Worm (Caenorhabditis elegans) whole organism, late embryonic: Measurements from ENCODE around the gene B0563.1.

Source experiments
- C08G9.2 ChIP-seq: sonication (generic microtip); optimal IDR thresholded peaks from 2 replicates; lab custom pipeline; 2016; ENCODE audit warnings: mild to moderate bottlenecking, missing genetic modification characterization, moderate library complexity, missing compliant biosample characterization
- F13H6.1 ChIP-seq: sonication (generic microtip); optimal IDR thresholded peaks from 2 replicates; lab custom pipeline; 2016; ENCODE audit warnings: missing genetic modification characterization, missing compliant biosample characterization
- K02D7.2 ChIP-seq: sonication (generic microtip); optimal IDR thresholded peaks from 2 replicates; lab custom pipeline; 2017; ENCODE audit warnings: mild to moderate bottlenecking, missing genetic modification characterization, missing compliant biosample characterization
- T23F11.4 ChIP-seq: fragments of 200-800 bp; sonication (Bioruptor generic); optimal IDR thresholded peaks from 2 replicates; lab custom pipeline; 2018; ENCODE audit warnings: mild to moderate bottlenecking, missing genetic modification characterization, missing compliant biosample characterization
- Y22D7AL.16 ChIP-seq: sonication (generic microtip); optimal IDR thresholded peaks from 2 replicates; lab custom pipeline; 2016; ENCODE audit warnings: missing genetic modification characterization, missing compliant biosample characterization
- ahr-1 ChIP-seq: sonication (generic microtip); optimal IDR thresholded peaks from 2 replicates; lab custom pipeline; 2016; ENCODE audit warnings: missing genetic modification characterization, missing compliant biosample characterization
- ceh-14 ChIP-seq: sonication (generic microtip); optimal IDR thresholded peaks from 2 replicates; lab custom pipeline; 2016; ENCODE audit warnings: missing genotype, missing genetic modification characterization, missing compliant biosample characterization
- ceh-2 ChIP-seq: sonication (generic microtip); optimal IDR thresholded peaks from 2 replicates; lab custom pipeline; 2016; ENCODE audit warnings: missing genotype, missing genetic modification characterization, missing compliant biosample characterization
- ceh-22 ChIP-seq: sonication (generic microtip); optimal IDR thresholded peaks from 2 replicates; lab custom pipeline; 2017; ENCODE audit warnings: missing biosample characterization, missing genetic modification characterization
- ceh-31 ChIP-seq: sonication (generic microtip); optimal IDR thresholded peaks from 2 replicates; lab custom pipeline; 2016; ENCODE audit warnings: missing genetic modification characterization, missing compliant biosample characterization
- ceh-34 ChIP-seq: sonication (generic microtip); optimal IDR thresholded peaks from 2 replicates; lab custom pipeline; 2016; ENCODE audit warnings: mild to moderate bottlenecking, missing genetic modification characterization, missing compliant biosample characterization
- ceh-45 ChIP-seq: fragments of 200-800 bp; sonication (Bioruptor generic); IDR thresholded peaks from 2 replicates; pipeline ENCODE4 v1.3.6; 2022; ENCODE audit warnings: missing genetic modification reagents, missing genetic modification characterization, missing compliant biosample characterization
- ceh-6 ChIP-seq: fragments of 200-800 bp; sonication (Bioruptor generic); optimal IDR thresholded peaks from 2 replicates; lab custom pipeline; 2018; ENCODE audit warnings: mild to moderate bottlenecking, missing genetic modification characterization, missing compliant biosample characterization
- ceh-9 ChIP-seq: sonication (generic microtip); optimal IDR thresholded peaks from 2 replicates; lab custom pipeline; 2016; ENCODE audit warnings: mild to moderate bottlenecking, missing genetic modification characterization, inconsistent platforms, missing compliant biosample characterization
- dmd-4 ChIP-seq: sonication (generic microtip); optimal IDR thresholded peaks from 2 replicates; lab custom pipeline; 2016; ENCODE audit warnings: borderline replicate concordance, missing genetic modification characterization, missing compliant biosample characterization
- elt-2 ChIP-seq: sonication (generic microtip); optimal IDR thresholded peaks from 2 replicates; lab custom pipeline; 2016; ENCODE audit warnings: missing genetic modification reagents, missing genetic modification characterization, missing compliant biosample characterization
- ets-4 ChIP-seq: sonication (generic microtip); optimal IDR thresholded peaks from 2 replicates; lab custom pipeline; 2016; ENCODE audit warnings: missing genetic modification characterization, missing compliant biosample characterization
- eyg-1 ChIP-seq: sonication (generic microtip); optimal IDR thresholded peaks from 2 replicates; lab custom pipeline; 2016; ENCODE audit warnings: missing genotype, missing genetic modification characterization, missing compliant biosample characterization
- fax-1 ChIP-seq: sonication (generic microtip); optimal IDR thresholded peaks from 2 replicates; lab custom pipeline; 2016; ENCODE audit warnings: missing genotype, missing genetic modification characterization, missing compliant biosample characterization
- fkh-10 ChIP-seq: fragments of 150-350 bp; optimal IDR thresholded peaks from 2 replicates; lab custom pipeline; 2014; ENCODE audit warnings: missing biosample characterization, missing genetic modification reagents, missing genetic modification characterization
- hlh-13 ChIP-seq: fragments of 200-800 bp; sonication (Bioruptor generic); optimal IDR thresholded peaks from 2 replicates; lab custom pipeline; 2018; ENCODE audit warnings: mild to moderate bottlenecking, missing genetic modification characterization, missing compliant biosample characterization
- hlh-15 ChIP-seq: sonication (generic microtip); optimal IDR thresholded peaks from 2 replicates; lab custom pipeline; 2016; ENCODE audit warnings: missing genetic modification characterization, missing compliant biosample characterization
- hlh-6 ChIP-seq: sonication (generic microtip); optimal IDR thresholded peaks from 2 replicates; lab custom pipeline; 2016; ENCODE audit warnings: missing genotype, missing genetic modification characterization, missing compliant biosample characterization
- hlh-8 ChIP-seq: sonication (generic microtip); optimal IDR thresholded peaks from 2 replicates; lab custom pipeline; 2016; ENCODE audit warnings: missing genotype, missing genetic modification characterization, missing compliant biosample characterization
- lim-6 ChIP-seq: sonication (generic microtip); optimal IDR thresholded peaks from 2 replicates; lab custom pipeline; 2016; ENCODE audit warnings: missing genetic modification characterization, missing compliant biosample characterization
- lin-11 ChIP-seq: fragments of 200-800 bp; sonication (Bioruptor generic); optimal IDR thresholded peaks from 2 replicates; lab custom pipeline; 2018; ENCODE audit warnings: mild to moderate bottlenecking, missing genetic modification characterization, missing compliant biosample characterization
- mec-3 ChIP-seq: sonication (generic microtip); optimal IDR thresholded peaks from 2 replicates; lab custom pipeline; 2016; ENCODE audit warnings: borderline replicate concordance, missing genetic modification characterization, missing compliant biosample characterization
- nfya-1 ChIP-seq: sonication (generic microtip); optimal IDR thresholded peaks from 2 replicates; lab custom pipeline; 2017; ENCODE audit warnings: missing genetic modification characterization, mild to moderate bottlenecking, missing compliant biosample characterization, antibody characterized with exemption, moderate library complexity
- npax-4 ChIP-seq: sonication (generic microtip); optimal IDR thresholded peaks from 2 replicates; lab custom pipeline; 2016; ENCODE audit warnings: missing genetic modification characterization, missing compliant biosample characterization
- odd-2 ChIP-seq: sonication (generic microtip); optimal IDR thresholded peaks from 2 replicates; lab custom pipeline; 2017; ENCODE audit warnings: antibody characterized with exemption, mild to moderate bottlenecking, missing genetic modification characterization, missing compliant biosample characterization
- pag-3 ChIP-seq: sonication (generic microtip); optimal IDR thresholded peaks from 2 replicates; lab custom pipeline; 2016; ENCODE audit warnings: missing compliant biosample characterization, missing genetic modification characterization, borderline replicate concordance
- pat-9 ChIP-seq: fragments of 200-800 bp; sonication (Bioruptor generic); optimal IDR thresholded peaks from 2 replicates; lab custom pipeline; 2018; ENCODE audit warnings: mild to moderate bottlenecking, missing genetic modification characterization, moderate library complexity, missing compliant biosample characterization
- pha-2 ChIP-seq: sonication (generic microtip); optimal IDR thresholded peaks from 2 replicates; lab custom pipeline; 2017; ENCODE audit warnings: mild to moderate bottlenecking, missing genetic modification characterization, missing compliant biosample characterization
- rnt-1 ChIP-seq: sonication (generic microtip); optimal IDR thresholded peaks from 2 replicates; lab custom pipeline; 2016; ENCODE audit warnings: missing genetic modification characterization, missing compliant biosample characterization
- sdc-2 ChIP-seq: sonication (generic microtip); optimal IDR thresholded peaks from 2 replicates; lab custom pipeline; 2016; ENCODE audit warnings: missing genotype, missing genetic modification characterization, missing compliant biosample characterization
- sox-2 ChIP-seq: fragments of 200-800 bp; sonication (Bioruptor generic); IDR thresholded peaks from 2 replicates; pipeline ENCODE4 v1.3.6; 2022; ENCODE audit warnings: missing genetic modification reagents, missing genetic modification characterization, missing compliant biosample characterization
- sox-4 ChIP-seq: sonication (generic microtip); optimal IDR thresholded peaks from 2 replicates; lab custom pipeline; 2017; ENCODE audit warnings: mild to moderate bottlenecking, missing genetic modification characterization, inconsistent platforms, missing compliant biosample characterization
- syd-9 ChIP-seq: sonication (generic microtip); optimal IDR thresholded peaks from 2 replicates; lab custom pipeline; 2016; ENCODE audit warnings: mild to moderate bottlenecking, missing genetic modification characterization, moderate library complexity, missing compliant biosample characterization
- tbx-2 ChIP-seq: sonication (generic microtip); optimal IDR thresholded peaks from 2 replicates; lab custom pipeline; 2016; ENCODE audit warnings: missing genetic modification characterization, missing compliant biosample characterization
- tbx-7 ChIP-seq: sonication (generic microtip); optimal IDR thresholded peaks from 2 replicates; lab custom pipeline; 2016; ENCODE audit warnings: missing genotype, missing genetic modification characterization, missing compliant biosample characterization
- unc-3 ChIP-seq, 2 experiments: fragments of 200-800 bp in 1 of 2; sonication (Bioruptor generic) in 1 of 2; sonication (generic microtip) in 1 of 2; conservative IDR thresholded peaks in 1 of 2; optimal IDR thresholded peaks in 1 of 2; 2 replicates each; pipeline versions ENCODE4 v1.3.6 to Lab custom; 2016 to 2022; ENCODE audit warnings: missing compliant biosample characterization in 2 of 2, missing genetic modification characterization in 2 of 2, missing genetic modification reagents in 1 of 2
- unc-42 ChIP-seq: sonication (generic microtip); optimal IDR thresholded peaks from 2 replicates; lab custom pipeline; 2016; ENCODE audit warnings: missing genotype, missing genetic modification characterization, missing compliant biosample characterization
- unc-86 ChIP-seq: sonication (generic microtip); optimal IDR thresholded peaks from 2 replicates; lab custom pipeline; 2016; ENCODE audit warnings: missing genetic modification characterization, missing compliant biosample characterization
- ztf-16 ChIP-seq: sonication (generic microtip); optimal IDR thresholded peaks from 2 replicates; lab custom pipeline; 2017; ENCODE audit warnings: missing genetic modification characterization, missing compliant biosample characterization

Gene B0563.1

DNA sequence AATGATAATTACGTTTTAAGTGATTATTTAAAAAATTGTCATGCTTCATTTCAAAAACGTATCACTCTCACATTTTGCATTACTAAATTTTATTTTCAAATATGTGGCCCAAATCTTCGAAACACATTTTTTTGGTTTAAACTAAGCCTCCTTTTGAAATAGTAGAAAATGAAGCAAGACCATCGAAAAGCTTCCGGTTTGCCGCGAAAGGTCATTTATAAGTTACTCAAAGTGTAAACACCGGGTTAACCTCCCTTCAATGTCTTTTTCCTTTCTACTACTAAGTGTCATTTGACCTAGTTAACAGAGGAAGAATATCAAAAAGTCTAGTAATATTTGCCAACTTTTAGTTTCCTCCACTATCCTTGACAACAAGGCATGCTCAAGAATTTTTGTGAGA lies 35.4 kb downstream of the B0563.1 start:
- no peak for TF ChIP-seq odd-2 (tag; lab: Kevin White, UChicago)
- TF ChIP-seq hlh-8: no peak
- no peak for TF ChIP-seq ceh-31 (tag; lab: Kevin White, UChicago)
- no peak for TF ChIP-seq hlh-13 (GFP tag; lab: Kevin White, UChicago)
- no peak for TF ChIP-seq unc-86 (tag; lab: Kevin White, UChicago)
- no peak for TF ChIP-seq sdc-2
- TF ChIP-seq ztf-16 (tag; lab: Kevin White, UChicago): no peak
- no peak for TF ChIP-seq nfya-1 (tag; lab: Kevin White, UChicago)
- TF ChIP-seq lim-6 (tag; lab: Kevin White, UChicago): no peak
- TF ChIP-seq dmd-4 (tag; lab: Kevin White, UChicago): no peak
- no peak for TF ChIP-seq hlh-15 (tag; lab: Kevin White, UChicago)
- no peak for TF ChIP-seq syd-9
- no peak for TF ChIP-seq npax-4 (tag; lab: Kevin White, UChicago)
- TF ChIP-seq eyg-1: no peak
- TF ChIP-seq ceh-9: no peak
- no peak for TF ChIP-seq ceh-22 (tag; lab: Kevin White, UChicago)
- TF ChIP-seq C08G9.2 (tag; lab: Kevin White, UChicago): no peak
- no peak for TF ChIP-seq tbx-7 (tag; lab: Kevin White, UChicago)
- TF ChIP-seq F13H6.1: no peak
- no peak for TF ChIP-seq pag-3 (tag; lab: Kevin White, UChicago)

ce11 chrX:9208492-9208891 lies 37.2 kb downstream of the B0563.1 start:
- TF ChIP-seq rnt-1 (tag; lab: Kevin White, UChicago) (no peak), tbx-7 (tag; lab: Kevin White, UChicago) (no peak), hlh-8 (no peak), sox-4 (tag; lab: Kevin White, UChicago) (no peak), nfya-1 (tag; lab: Kevin White, UChicago) (no peak), unc-42 (tag; lab: Kevin White, UChicago) (no peak), ceh-45 (GFP tag; lab: Robert Waterston, UW) (no peak), K02D7.2 (tag; lab: Kevin White, UChicago) (no peak), fkh-10 (GFP tag; lab: Kevin White, UChicago) (no peak), sox-2 (GFP tag; lab: Robert Waterston, UW) (no peak), ceh-6 (no peak), ceh-34 (tag; lab: Kevin White, UChicago) (no peak), dmd-4 (tag; lab: Kevin White, UChicago) (no peak), mec-3 (tag; lab: Kevin White, UChicago) (no peak), Y22D7AL.16 (no peak), ceh-22 (tag; lab: Kevin White, UChicago) (no peak), lin-11 (no peak), pha-2 (tag; lab: Kevin White, UChicago) (no peak), pat-9 (no peak)
- TF ChIP-seq, all 69 proteins: peak for 0

DNA sequence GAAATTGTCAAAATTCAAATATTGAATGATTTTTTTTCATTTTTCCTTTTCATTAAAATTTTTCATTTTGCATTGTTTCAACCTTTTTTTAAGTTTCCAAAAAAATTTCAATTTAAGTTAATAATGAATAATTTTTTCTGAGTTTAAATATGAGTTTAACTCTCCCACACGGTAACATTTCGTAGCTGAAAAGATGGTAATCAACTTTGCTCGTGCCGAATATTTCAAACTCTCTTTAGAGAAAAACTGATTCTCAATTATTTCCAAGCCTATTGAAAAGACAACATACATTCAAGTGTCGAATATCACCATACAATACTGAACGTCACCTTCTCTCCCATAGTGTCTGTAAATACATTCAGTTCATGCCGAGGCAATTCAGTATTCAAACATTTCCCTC lies 37.6 kb downstream of the B0563.1 start:
- TF ChIP-seq rnt-1 (tag; lab: Kevin White, UChicago): no peak
- no peak for TF ChIP-seq tbx-7 (tag; lab: Kevin White, UChicago)
- no peak for TF ChIP-seq lin-11
- TF ChIP-seq ceh-6: no peak

ce11 chrX:9210086-9210485 lies 38.7 kb downstream of the B0563.1 start:
- TF ChIP-seq ceh-14: no peak
- no peak for TF ChIP-seq ceh-2 (tag; lab: Kevin White, UChicago)
- TF ChIP-seq sdc-2: no peak
- TF ChIP-seq tbx-2 (tag; lab: Kevin White, UChicago): no peak
- no peak for TF ChIP-seq unc-3 (GFP tag; conservative IDR thresholded peaks at IDR 0.05; lab: Robert Waterston, UW)
- no peak for TF ChIP-seq unc-3 (tag; optimal IDR thresholded peaks at IDR 0.05; lab: Kevin White, UChicago)
- TF ChIP-seq fax-1 (tag; lab: Kevin White, UChicago): no peak
- TF ChIP-seq nfya-1 (tag; lab: Kevin White, UChicago): no peak
- TF ChIP-seq lim-6 (tag; lab: Kevin White, UChicago): no peak
- TF ChIP-seq hlh-6: no peak
- TF ChIP-seq T23F11.4 (GFP tag; lab: Kevin White, UChicago): no peak
- TF ChIP-seq ahr-1: no peak
- TF ChIP-seq sox-2 (GFP tag; lab: Robert Waterston, UW): no peak
- TF ChIP-seq C08G9.2 (tag; lab: Kevin White, UChicago): no peak
- TF ChIP-seq ceh-34 (tag; lab: Kevin White, UChicago): no peak
- no peak for TF ChIP-seq elt-2
- no peak for TF ChIP-seq mec-3 (tag; lab: Kevin White, UChicago)
- TF ChIP-seq ets-4 (tag; lab: Kevin White, UChicago): no peak
